Worm (Caenorhabditis elegans) whole organism, early embryonic: Measurements from ENCODE around the gene M199.136.
A peak's percentile ranks its signal among the peaks of the same experiment; 100 is the strongest.

Experiments
- B0310.2 ChIP-seq: sonication (generic microtip); optimal IDR thresholded peaks from 2 replicates; lab custom pipeline; 2016; ENCODE audit warnings: mild to moderate bottlenecking, missing genetic modification characterization, missing compliant biosample characterization
- F13C5.2 ChIP-seq: sonication (generic microtip); optimal IDR thresholded peaks from 2 replicates; lab custom pipeline; 2017; ENCODE audit warnings: mild to moderate bottlenecking, missing genetic modification characterization, inconsistent platforms, missing compliant biosample characterization
- aly-1 ChIP-seq: sonication (generic microtip); optimal IDR thresholded peaks from 2 replicates; lab custom pipeline; 2016; ENCODE audit warnings: missing genetic modification characterization, missing compliant biosample characterization
- ama-1 ChIP-seq: fragments of 150-350 bp; optimal IDR thresholded peaks from 2 replicates; lab custom pipeline; 2014
- ceh-13 ChIP-seq: fragments of 200-800 bp; sonication (Bioruptor generic); optimal IDR thresholded peaks from 2 replicates; lab custom pipeline; 2018; ENCODE audit warnings: mild to moderate bottlenecking, missing genetic modification characterization, missing compliant biosample characterization
- ceh-36 ChIP-seq: sonication (generic microtip); optimal IDR thresholded peaks from 2 replicates; lab custom pipeline; 2016; ENCODE audit warnings: missing genetic modification characterization, inconsistent platforms, missing compliant biosample characterization
- ets-7 ChIP-seq: sonication (generic microtip); optimal IDR thresholded peaks from 2 replicates; lab custom pipeline; 2016; ENCODE audit warnings: missing genotype, missing genetic modification characterization, missing compliant biosample characterization
- flt-1 ChIP-seq: fragments of 200-800 bp; sonication (Bioruptor generic); IDR thresholded peaks from 2 replicates; pipeline ENCODE4 v1.3.6; 2022; ENCODE audit warnings: missing genetic modification characterization, missing compliant biosample characterization
- hmbx-1 ChIP-seq: sonication (generic microtip); optimal IDR thresholded peaks from 2 replicates; lab custom pipeline; 2016; ENCODE audit warnings: mild to moderate bottlenecking, missing genetic modification characterization, missing compliant biosample characterization
- hmg-4 ChIP-seq: fragments of 200-800 bp; sonication (Bioruptor generic); optimal IDR thresholded peaks from 2 replicates; lab custom pipeline; 2018; ENCODE audit warnings: mild to moderate bottlenecking, missing genetic modification characterization, missing compliant biosample characterization
- hnd-1 ChIP-seq: sonication (generic microtip); optimal IDR thresholded peaks from 2 replicates; lab custom pipeline; 2016; ENCODE audit warnings: missing genetic modification characterization, missing compliant biosample characterization
- pes-1 ChIP-seq: fragments of 200-800 bp; sonication (Bioruptor generic); IDR thresholded peaks from 2 replicates; pipeline ENCODE4 v1.3.6; 2022; ENCODE audit warnings: missing genetic modification reagents, missing genetic modification characterization, missing compliant biosample characterization
- scrt-1 ChIP-seq: fragments of 200-800 bp; sonication (Bioruptor generic); IDR thresholded peaks from 2 replicates; pipeline ENCODE4 v1.3.6; 2022; ENCODE audit warnings: missing genetic modification characterization, missing compliant biosample characterization
- sea-1 ChIP-seq: fragments of 200-800 bp; sonication (Bioruptor generic); conservative IDR thresholded peaks from 2 replicates; pipeline ENCODE4 v1.3.6; 2022; ENCODE audit warnings: missing genetic modification characterization, missing compliant biosample characterization
- tbx-11 ChIP-seq: fragments of 200-800 bp; sonication (Bioruptor generic); IDR thresholded peaks from 2 replicates; pipeline ENCODE4 v1.3.6; 2022; ENCODE audit warnings: missing genetic modification characterization, missing compliant biosample characterization
- tbx-37 ChIP-seq: fragments of 200-800 bp; sonication (Bioruptor generic); conservative IDR thresholded peaks from 2 replicates; pipeline ENCODE4 v1.3.6; 2022; ENCODE audit warnings: missing genetic modification reagents, missing genetic modification characterization, missing compliant biosample characterization
- tra-4 ChIP-seq: sonication (generic microtip); optimal IDR thresholded peaks from 2 replicates; lab custom pipeline; 2017; ENCODE audit warnings: missing genetic modification characterization, missing compliant biosample characterization

The M199.136 gene

DNA sequence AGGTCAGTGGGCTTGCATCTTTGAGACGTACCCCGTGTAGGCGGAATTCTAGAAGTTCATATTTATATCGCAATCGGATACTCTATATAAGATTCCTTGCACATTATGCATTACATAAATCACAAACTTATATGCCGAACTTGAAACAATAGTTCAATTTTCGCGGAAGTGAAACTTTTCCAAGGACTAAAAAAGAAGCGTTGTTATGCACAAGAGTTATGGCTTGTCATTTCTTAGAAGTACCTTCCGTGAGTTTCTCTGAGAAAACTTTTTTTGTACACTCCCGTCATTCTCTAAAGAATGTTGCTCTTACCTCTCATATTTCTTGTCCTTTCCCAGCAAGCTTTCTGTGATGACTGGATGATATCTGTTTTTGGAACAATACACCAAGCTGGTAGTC lies at the start of gene M199.136:
M199.136 (plus strand) TSS at position 301 of the 400 bp plus-strand sequence.
- TF ChIP-seq sea-1 (GFP tag; lab: Robert Waterston, UW) (no peak), pes-1 (GFP tag; lab: Robert Waterston, UW) (no peak), tbx-37 (no peak), hmbx-1 (tag; lab: Kevin White, UChicago) (no peak), aly-1 (tag; lab: Kevin White, UChicago) (no peak)

- TF ChIP-seq scrt-1 (GFP tag; lab: Robert Waterston, UW) (no peak), ceh-13 (no peak), aly-1 (tag; lab: Kevin White, UChicago) (no peak), tbx-11 (no peak), tra-4 (tag; lab: Kevin White, UChicago) (no peak), hmbx-1 (tag; lab: Kevin White, UChicago) (no peak), ets-7 (no peak), ceh-36 (no peak), ama-1 (lab: Kevin White, UChicago) (no peak), pes-1 (GFP tag; lab: Robert Waterston, UW) (no peak), B0310.2 (tag; lab: Kevin White, UChicago) (no peak), sea-1 (GFP tag; lab: Robert Waterston, UW) (no peak), F13C5.2 (tag; lab: Kevin White, UChicago) (no peak), hnd-1 (tag; lab: Kevin White, UChicago) (no peak), hmg-4 (no peak), flt-1 (GFP tag; lab: Robert Waterston, UW) (no peak), tbx-37 (no peak)
Measured at ce11 chrIV:15068818-15069217, 49.7 kb upstream of the M199.136 start, which contains the start of gene srt-48. Gene srt-48, minus strand, starts transcription at chrIV:15068918.

- TF ChIP-seq pes-1 (GFP tag; lab: Robert Waterston, UW), result no peak
- TF ChIP-seq tbx-37, result no peak
- TF ChIP-seq tra-4 (tag; lab: Kevin White, UChicago), result no peak
- no peak for TF ChIP-seq flt-1 (GFP tag; lab: Robert Waterston, UW)
- TF ChIP-seq F13C5.2 (tag; lab: Kevin White, UChicago), result no peak
- TF ChIP-seq tbx-11, result no peak
Measured at ce11 chrIV:15074392-15074791, 44.1 kb upstream of the M199.136 start, which contains the start of gene srt-50. Gene srt-50, plus strand, starts transcription at chrIV:15074692.

ce11 chrIV:15098294-15098693 lies 20.2 kb upstream of the M199.136 start, which contains the start of gene srt-49:
Gene srt-49, minus strand, starts transcription at chrIV:15098394.
- no peak for TF ChIP-seq tbx-11
- no peak for TF ChIP-seq B0310.2 (tag; lab: Kevin White, UChicago)
- TF ChIP-seq F13C5.2 (tag; lab: Kevin White, UChicago), result no peak
- TF ChIP-seq hnd-1 (tag; lab: Kevin White, UChicago), result no peak
- no peak for TF ChIP-seq ets-7
- TF ChIP-seq tra-4 (tag; lab: Kevin White, UChicago), result no peak
- TF ChIP-seq aly-1 (tag; lab: Kevin White, UChicago), result no peak
- TF ChIP-seq ceh-13, result no peak

- TF ChIP-seq ama-1 (lab: Kevin White, UChicago) (no peak), F13C5.2 (tag; lab: Kevin White, UChicago) (no peak), hmg-4 (no peak), hmbx-1 (tag; lab: Kevin White, UChicago) (no peak), ets-7 (no peak), tra-4 (tag; lab: Kevin White, UChicago) (no peak), aly-1 (tag; lab: Kevin White, UChicago) (no peak), pes-1 (GFP tag; lab: Robert Waterston, UW) (no peak), ceh-36 (no peak), ceh-13 (no peak), tbx-11 (no peak), hnd-1 (tag; lab: Kevin White, UChicago) (no peak)
Measured at ce11 chrIV:15103224-15103679, 15.2 kb upstream of the M199.136 start, which contains the start of gene srt-44. Gene srt-44, plus strand, starts transcription at chrIV:15103629.

ce11 chrIV:15107218-15107617 lies 11.3 kb upstream of the M199.136 start:
- TF ChIP-seq ceh-36 (no peak), F13C5.2 (tag; lab: Kevin White, UChicago) (peak; percentile 31)

ce11 chrIV:15108475-15108874 lies 10.0 kb upstream of the M199.136 start, which contains the start of gene M199.2:
Gene M199.2, plus strand, starts transcription at chrIV:15108775.
- TF ChIP-seq pes-1 (GFP tag; lab: Robert Waterston, UW) (no peak), ets-7 (no peak), F13C5.2 (tag; lab: Kevin White, UChicago) (no peak), tbx-11 (no peak), sea-1 (GFP tag; lab: Robert Waterston, UW) (no peak), ama-1 (lab: Kevin White, UChicago) (no peak), scrt-1 (GFP tag; lab: Robert Waterston, UW) (no peak), ceh-13 (no peak), hnd-1 (tag; lab: Kevin White, UChicago) (no peak), aly-1 (tag; lab: Kevin White, UChicago) (no peak), flt-1 (GFP tag; lab: Robert Waterston, UW) (no peak), ceh-36 (no peak)

ce11 chrIV:15113117-15113516 lies 5.4 kb upstream of the M199.136 start, which contains the start of gene M199.134:
Gene M199.134, minus strand, starts transcription at chrIV:15113217.
- no peak for TF ChIP-seq B0310.2 (tag; lab: Kevin White, UChicago)
- no peak for TF ChIP-seq tbx-37
- TF ChIP-seq scrt-1 (GFP tag; lab: Robert Waterston, UW), result no peak
